Fruit fly (Drosophila melanogaster) whole organism, embryonic: ENCODE measurements around the gene Dph5.
A peak's percentile ranks its signal among the peaks of the same experiment; 100 is the strongest.

Experiments
- Adf1 ChIP-seq: fragments of 200-800 bp; sonication (Bioruptor generic); IDR thresholded peaks from 2 replicates; pipeline ENCODE4 v1.3.6; 2022; ENCODE audit warnings: missing biosample characterization, missing genetic modification characterization
- Awh ChIP-seq: fragments of 200-800 bp; sonication (Bioruptor generic); IDR thresholded peaks from 2 replicates; pipeline ENCODE4, ENCODE4 v1.3.6; 2022; ENCODE audit warnings: missing biosample characterization, missing genetic modification characterization
- C15 ChIP-seq: fragments of 200-800 bp; sonication (Bioruptor generic); IDR thresholded peaks from 3 replicates; pipeline ENCODE4 v1.3.6; 2022; ENCODE audit warnings: missing biosample characterization, missing genetic modification characterization
- CG11085 ChIP-seq: fragments of 200-800 bp; sonication (Bioruptor generic); IDR thresholded peaks from 2 replicates; pipeline ENCODE4 v1.3.6; 2022; ENCODE audit warnings: missing biosample characterization, missing genetic modification characterization
- CG11723 ChIP-seq: fragments of 200-800 bp; sonication (Bioruptor generic); optimal IDR thresholded peaks from 2 replicates; lab custom pipeline; 2017; ENCODE audit warnings: missing biosample characterization, mild to moderate bottlenecking, missing genetic modification characterization
- CG12219 ChIP-seq: fragments of 200-800 bp; sonication (Bioruptor generic); optimal IDR thresholded peaks from 3 replicates; lab custom pipeline; 2018; ENCODE audit warnings: missing biosample characterization, mild to moderate bottlenecking, missing genetic modification characterization
- CG12299 ChIP-seq: fragments of 200-800 bp; sonication (Bioruptor generic); optimal IDR thresholded peaks from 2 replicates; lab custom pipeline; 2018; ENCODE audit warnings: missing biosample characterization, mild to moderate bottlenecking, missing genetic modification characterization
- CG12744 ChIP-seq: fragments of 200-800 bp; sonication (Bioruptor generic); optimal IDR thresholded peaks from 2 replicates; lab custom pipeline; 2016; ENCODE audit warnings: missing biosample characterization, missing genetic modification characterization
- CG13287 ChIP-seq: fragments of 200-800 bp; sonication (Bioruptor generic); IDR thresholded peaks from 2 replicates; pipeline ENCODE4 v1.3.6; 2022; ENCODE audit warnings: missing biosample characterization, missing genetic modification characterization; ENCODE audit not compliant: partially characterized antibody
- CG16813 ChIP-seq: fragments of 200-800 bp; sonication (Bioruptor generic); IDR thresholded peaks from 3 replicates; pipeline ENCODE4 v1.3.6; 2022; ENCODE audit warnings: missing biosample characterization, missing genetic modification characterization; ENCODE audit not compliant: partially characterized antibody
- CG17328 ChIP-seq: fragments of 200-800 bp; sonication (Bioruptor generic); IDR thresholded peaks from 2 replicates; pipeline ENCODE4 v1.3.6; 2022; ENCODE audit warnings: missing biosample characterization, missing genetic modification characterization
- CG18764 ChIP-seq: fragments of 200-800 bp; sonication (Bioruptor generic); optimal IDR thresholded peaks from 3 replicates; lab custom pipeline; 2016; ENCODE audit warnings: missing biosample characterization, missing genetic modification characterization
- CG2116 ChIP-seq: fragments of 200-800 bp; sonication (Bioruptor generic); optimal IDR thresholded peaks from 3 replicates; lab custom pipeline; 2018; ENCODE audit warnings: missing biosample characterization, mild to moderate bottlenecking, missing genetic modification characterization
- CG30403 ChIP-seq: fragments of 200-800 bp; sonication (Bioruptor generic); optimal IDR thresholded peaks from 3 replicates; lab custom pipeline; 2016; ENCODE audit warnings: missing biosample characterization, missing genetic modification characterization
- CG32772 ChIP-seq: fragments of 200-800 bp; sonication (Bioruptor generic); IDR thresholded peaks from 2 replicates; pipeline ENCODE4 v1.3.6; 2022; ENCODE audit warnings: missing biosample characterization, missing genetic modification characterization
- CG6813 ChIP-seq: fragments of 200-800 bp; sonication (Bioruptor generic); optimal IDR thresholded peaks from 2 replicates; lab custom pipeline; 2017; ENCODE audit warnings: missing biosample characterization, missing genetic modification characterization, mild to moderate bottlenecking, moderate library complexity, missing genetic modification reagents
- CG8089 ChIP-seq: fragments of 200-800 bp; sonication (Bioruptor generic); optimal IDR thresholded peaks from 3 replicates; lab custom pipeline; 2016; ENCODE audit warnings: missing biosample characterization, missing genetic modification characterization
- CG8924 ChIP-seq: fragments of 200-800 bp; optimal IDR thresholded peaks from 3 replicates; lab custom pipeline; 2019; ENCODE audit warnings: missing biosample characterization, mild to moderate bottlenecking, missing genetic modification characterization, moderate library complexity
- CG9817 ChIP-seq: fragments of 200-800 bp; sonication (Bioruptor generic); optimal IDR thresholded peaks from 2 replicates; lab custom pipeline; 2018; ENCODE audit warnings: missing biosample characterization, mild to moderate bottlenecking, missing genetic modification characterization, moderate library complexity
- CG9876 ChIP-seq: fragments of 200-800 bp; sonication (Bioruptor generic); optimal IDR thresholded peaks from 2 replicates; lab custom pipeline; 2016; ENCODE audit warnings: missing biosample characterization, missing genetic modification characterization
- CTCF ChIP-seq: fragments of 200-800 bp; sonication (Bioruptor generic); optimal IDR thresholded peaks from 2 replicates; lab custom pipeline; 2017; ENCODE audit warnings: missing biosample characterization, mild to moderate bottlenecking, missing genetic modification characterization, moderate library complexity
- CoRest ChIP-seq: fragments of 200-800 bp; sonication (Bioruptor generic); optimal IDR thresholded peaks from 3 replicates; lab custom pipeline; 2018; ENCODE audit warnings: missing biosample characterization, mild to moderate bottlenecking, missing genetic modification characterization, moderate library complexity
- D19B ChIP-seq: fragments of 200-800 bp; sonication (Bioruptor generic); optimal IDR thresholded peaks from 2 replicates; lab custom pipeline; 2017; ENCODE audit warnings: missing biosample characterization, mild to moderate bottlenecking, missing genetic modification characterization
- Deaf1 ChIP-seq: fragments of 200-800 bp; optimal IDR thresholded peaks from 3 replicates; lab custom pipeline; 2019; ENCODE audit warnings: missing biosample characterization, mild to moderate bottlenecking, missing genetic modification characterization, moderate library complexity
- Dfd ChIP-seq, 2 experiments: fragments of >200 bp; optimal IDR thresholded peaks; 2 replicates each; lab custom pipeline; 2017; ENCODE audit warnings: missing biosample characterization in 2 of 2, missing genetic modification characterization in 2 of 2
- Dp ChIP-seq: fragments of 200-800 bp; sonication (Bioruptor generic); optimal IDR thresholded peaks from 2 replicates; lab custom pipeline; 2018; ENCODE audit warnings: missing biosample characterization, mild to moderate bottlenecking, missing genetic modification characterization, moderate library complexity
- Dref ChIP-seq: fragments of 200-800 bp; sonication (Bioruptor generic); IDR thresholded peaks from 2 replicates; pipeline ENCODE4 v1.3.6; 2022; ENCODE audit warnings: missing biosample characterization, missing genetic modification characterization
- Drgx ChIP-seq: fragments of 200-800 bp; sonication (Bioruptor generic); IDR thresholded peaks from 2 replicates; pipeline ENCODE4 v1.3.6; 2022; ENCODE audit warnings: missing biosample characterization, missing genetic modification characterization
- ERR ChIP-seq: fragments of 200-800 bp; sonication (Bioruptor generic); optimal IDR thresholded peaks from 2 replicates; lab custom pipeline; 2016; ENCODE audit warnings: missing biosample characterization, missing genetic modification characterization
- H15 ChIP-seq: fragments of 200-800 bp; sonication (Bioruptor generic); IDR thresholded peaks from 3 replicates; pipeline ENCODE4 v1.3.6; 2022; ENCODE audit warnings: missing biosample characterization, missing genetic modification characterization
- HLH4C ChIP-seq: fragments of 200-800 bp; sonication (Bioruptor generic); IDR thresholded peaks from 3 replicates; pipeline ENCODE4 v1.3.6; 2022; ENCODE audit warnings: missing biosample characterization, missing genetic modification characterization; ENCODE audit not compliant: partially characterized antibody
- Max ChIP-seq: fragments of 200-800 bp; sonication (Bioruptor generic); optimal IDR thresholded peaks from 2 replicates; lab custom pipeline; 2016; ENCODE audit warnings: missing biosample characterization, mild to moderate bottlenecking, missing genetic modification characterization
- Med ChIP-seq: fragments of 200-800 bp; sonication (Bioruptor generic); peaks from one replicate; lab custom pipeline; 2016; ENCODE audit warnings: missing biosample characterization, missing genetic modification characterization, mild to moderate bottlenecking, inconsistent platforms, moderate library complexity
- Optix ChIP-seq: fragments of 200-800 bp; sonication (Bioruptor generic); IDR thresholded peaks from 3 replicates; pipeline ENCODE4 v1.3.6; 2022; ENCODE audit warnings: missing biosample characterization, missing genetic modification characterization
- ap ChIP-seq: fragments of 200-800 bp; sonication (Bioruptor generic); IDR thresholded peaks from 2 replicates; pipeline ENCODE4 v1.3.6; 2022; ENCODE audit warnings: missing biosample characterization, missing genetic modification characterization
- chinmo ChIP-seq: fragments of 200-800 bp; sonication (Bioruptor generic); IDR thresholded peaks from 4 replicates; pipeline ENCODE4 v1.3.6; 2022; ENCODE audit warnings: missing biosample characterization, missing genetic modification characterization; ENCODE audit not compliant: partially characterized antibody
- ci ChIP-seq: fragments of 200-800 bp; sonication (Bioruptor generic); IDR thresholded peaks from 3 replicates; pipeline ENCODE4 v1.3.6; 2022; ENCODE audit warnings: missing biosample characterization, missing genetic modification characterization
- gcm2 ChIP-seq: fragments of 200-800 bp; sonication (Bioruptor generic); optimal IDR thresholded peaks from 2 replicates; lab custom pipeline; 2016; ENCODE audit warnings: missing biosample characterization, missing genetic modification characterization
- gsb ChIP-seq: fragments of 200-800 bp; sonication (Bioruptor generic); IDR thresholded peaks from 2 replicates; pipeline ENCODE4 v1.3.6; 2022; ENCODE audit warnings: missing biosample characterization, missing genetic modification characterization
- h ChIP-seq: fragments of >200 bp; optimal IDR thresholded peaks from 2 replicates; lab custom pipeline; 2017
- pb ChIP-seq: fragments of 200-800 bp; sonication (Bioruptor generic); optimal IDR thresholded peaks from 3 replicates; lab custom pipeline; 2016; ENCODE audit warnings: missing biosample characterization, missing genetic modification characterization
- prd ChIP-seq, 3 experiments: fragments of >200 bp in 2 of 3; fragments of 200-800 bp in 1 of 3; sonication (Bioruptor generic) in 1 of 3; optimal IDR thresholded peaks in 2 of 3; IDR thresholded peaks in 1 of 3; 2 replicates in 2 of 3; 3 replicates in 1 of 3; pipeline versions ENCODE4 v1.3.6 to Lab custom; 2017 to 2022; ENCODE audit warnings: missing biosample characterization in 1 of 3, missing genetic modification characterization in 1 of 3
- psq ChIP-seq: fragments of 200-800 bp; sonication (Bioruptor generic); optimal IDR thresholded peaks from 2 replicates; lab custom pipeline; 2017; ENCODE audit warnings: missing biosample characterization, missing genetic modification characterization
- slbo ChIP-seq: fragments of 200-800 bp; sonication (Bioruptor generic); IDR thresholded peaks from 2 replicates; pipeline ENCODE4 v1.3.6; 2022; ENCODE audit warnings: missing biosample characterization, missing genetic modification characterization
- sob ChIP-seq: fragments of 200-800 bp; sonication (Bioruptor generic); IDR thresholded peaks from 2 replicates; pipeline ENCODE4 v1.3.6; 2022; ENCODE audit warnings: missing biosample characterization, missing genetic modification characterization
- sqz ChIP-seq: fragments of 200-800 bp; sonication (Bioruptor generic); optimal IDR thresholded peaks from 3 replicates; lab custom pipeline; 2018; ENCODE audit warnings: missing biosample characterization, mild to moderate bottlenecking, missing genetic modification characterization
- tap ChIP-seq: fragments of 200-800 bp; optimal IDR thresholded peaks from 3 replicates; lab custom pipeline; 2019; ENCODE audit warnings: missing biosample characterization, mild to moderate bottlenecking, missing genetic modification characterization, moderate library complexity
- toy ChIP-seq: fragments of 200-800 bp; sonication (Bioruptor generic); IDR thresholded peaks from 2 replicates; pipeline ENCODE4 v1.3.6; 2022; ENCODE audit warnings: missing biosample characterization, missing genetic modification characterization
- unpg ChIP-seq: fragments of 200-800 bp; sonication (Bioruptor generic); optimal IDR thresholded peaks from 3 replicates; lab custom pipeline; 2018; ENCODE audit warnings: missing biosample characterization, mild to moderate bottlenecking, missing genetic modification characterization, moderate library complexity
- vvl ChIP-seq: fragments of 200-800 bp; sonication (Bioruptor generic); IDR thresholded peaks from 2 replicates; pipeline ENCODE4 v1.3.6; 2022; ENCODE audit warnings: missing biosample characterization, missing genetic modification characterization

Dph5 gene

DNA sequence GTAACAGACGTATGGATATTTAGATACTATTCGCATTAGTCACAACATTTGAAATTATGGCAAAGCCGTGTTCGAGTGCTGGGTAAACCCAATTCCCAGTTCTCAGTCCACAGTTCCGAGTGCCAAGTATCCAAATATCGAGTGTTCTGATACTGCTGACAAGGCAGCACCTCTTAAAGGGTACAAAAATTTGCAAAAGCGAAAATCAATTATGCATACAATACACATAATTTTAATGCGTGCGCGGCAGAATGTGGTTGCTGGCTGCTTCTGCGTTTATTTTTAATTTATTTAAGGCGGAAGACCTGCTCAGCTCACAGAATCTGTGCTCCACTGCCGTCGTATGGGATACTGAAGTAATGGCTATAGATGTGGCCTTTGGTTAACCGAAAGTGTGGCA is 30.3 kb downstream of the Dph5 start:
- TF ChIP-seq vvl (GFP tag; lab: Robert Waterston, UW): 0 out of 2 replicates have a peak, but pooled peaks have one; percentile 31
- peak; percentile 57 for TF ChIP-seq Med (GFP tag; lab: Kevin White, UChicago)
- no peak for TF ChIP-seq prd (optimal IDR thresholded peaks at IDR 0.05; lab: Kevin White, UChicago)
- TF ChIP-seq prd (GFP tag; IDR thresholded peaks at IDR 0.05; lab: Robert Waterston, UW): 0 out of 3 replicates have a peak, but pooled peaks have one; percentile 13
- TF ChIP-seq CG13287 (GFP tag; lab: Robert Waterston, UW): no peak
- no peak for TF ChIP-seq sqz (GFP tag; lab: Kevin White, UChicago)
- TF ChIP-seq Dref (GFP tag; lab: Robert Waterston, UW): no peak
- TF ChIP-seq slbo (GFP tag; lab: Robert Waterston, UW): 0 out of 2 replicates have a peak, but pooled peaks have one; percentile 25
- no peak for TF ChIP-seq CG12744 (GFP tag; lab: Kevin White, UChicago)
- TF ChIP-seq CG8924: no peak
- no peak for TF ChIP-seq toy (GFP tag; lab: Robert Waterston, UW)
- no peak for TF ChIP-seq CG9817 (tag; lab: Kevin White, UChicago)
- no peak for TF ChIP-seq ap (GFP tag; lab: Robert Waterston, UW)

DNA sequence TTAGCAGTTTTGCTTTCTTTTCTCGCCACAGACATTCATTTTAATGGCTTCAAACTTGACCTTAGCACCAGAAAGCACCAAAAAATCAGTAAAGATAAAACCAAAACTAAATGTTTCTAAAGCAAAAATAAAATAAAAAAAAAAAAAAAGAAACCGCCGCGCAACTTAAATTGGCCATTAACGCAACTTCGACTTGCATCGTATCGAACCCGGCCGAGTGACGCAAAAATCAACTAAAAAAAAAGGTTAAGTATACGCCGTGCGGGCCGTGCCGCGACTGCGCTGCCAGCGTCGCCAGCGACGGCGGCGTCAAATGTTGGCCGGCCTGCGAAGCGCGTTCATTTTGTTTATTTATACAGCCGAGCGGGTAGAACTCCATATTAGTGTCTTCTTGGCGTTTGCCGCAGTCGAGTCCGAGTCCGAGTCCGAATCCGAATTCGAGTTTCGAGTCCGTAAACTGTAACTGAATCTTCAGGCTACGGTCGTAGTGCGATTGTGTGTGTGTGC is 32.7 kb downstream of the Dph5 start, which contains the start of gene bond:
bond (plus strand) TSS at position 375 of the 507 bp plus-strand sequence.
- TF ChIP-seq CG32772 (GFP tag; lab: Robert Waterston, UW) (no peak), ci (no peak), CG16813 (GFP tag; lab: Robert Waterston, UW) (0 out of 3 replicates have a peak, but pooled peaks have one; percentile 17), C15 (GFP tag; lab: Robert Waterston, UW) (no peak), gcm2 (no peak), CG11085 (GFP tag; lab: Robert Waterston, UW) (no peak), HLH4C (GFP tag; lab: Robert Waterston, UW) (no peak), tap (no peak), Med (GFP tag; lab: Kevin White, UChicago) (no peak), Max (no peak), Adf1 (GFP tag; lab: Robert Waterston, UW) (peak; percentile 93), CTCF (no peak), CG9876 (no peak), chinmo (GFP tag; lab: Robert Waterston, UW) (0 out of 4 replicates have a peak, but pooled peaks have one; percentile 64), CG17328 (GFP tag; lab: Robert Waterston, UW) (no peak), unpg (GFP tag; lab: Kevin White, UChicago) (no peak), CG6813 (GFP tag; lab: Kevin White, UChicago) (no peak), CG8089 (GFP tag; lab: Kevin White, UChicago) (no peak), CG18764 (no peak), ERR (GFP tag; lab: Kevin White, UChicago) (no peak), Dfd (GFP tag; optimal IDR thresholded peaks at IDR 0.05; lab: Kevin White, UChicago) (no peak), CG12219 (GFP tag; lab: Kevin White, UChicago) (no peak), Deaf1 (tag; lab: Kevin White, UChicago) (peak; percentile 32), sob (GFP tag; lab: Robert Waterston, UW) (no peak), gsb (GFP tag; lab: Robert Waterston, UW) (0 out of 2 replicates have a peak, but pooled peaks have one; percentile 19), D19B (GFP tag; lab: Kevin White, UChicago) (no peak), Optix (GFP tag; lab: Robert Waterston, UW) (no peak), pb (GFP tag; lab: Kevin White, UChicago) (no peak), slbo (GFP tag; lab: Robert Waterston, UW) (0 out of 2 replicates have a peak, but pooled peaks have one; percentile 4), CG12299 (tag; lab: Kevin White, UChicago) (no peak), H15 (GFP tag; lab: Robert Waterston, UW) (no peak), CG30403 (GFP tag; lab: Kevin White, UChicago) (no peak), Drgx (no peak), CG11723 (GFP tag; lab: Kevin White, UChicago) (no peak), h (lab: Kevin White, UChicago) (no peak), CoRest (tag; lab: Kevin White, UChicago) (no peak), psq (GFP tag; lab: Kevin White, UChicago) (no peak), CG2116 (GFP tag; lab: Kevin White, UChicago) (no peak), Awh (no peak), Dp (GFP tag; lab: Kevin White, UChicago) (no peak)
